Worm (Caenorhabditis elegans) whole organism, young adult: ENCODE measurements around the gene Y77E11A.8.

ENCODE experiments used
- B0035.1 ChIP-seq: sonication (generic microtip); optimal IDR thresholded peaks from 2 replicates; lab custom pipeline; 2016; ENCODE audit warnings: missing genetic modification characterization, mild to moderate bottlenecking, missing compliant biosample characterization, missing genotype, missing genetic modification reagents
- B0336.3 ChIP-seq: fragments of 200-800 bp; sonication (Bioruptor generic); IDR thresholded peaks from 2 replicates; pipeline ENCODE4 v1.3.6; 2022; ENCODE audit warnings: missing genetic modification characterization, missing compliant biosample characterization
- F10E7.11 ChIP-seq: sonication (generic microtip); optimal IDR thresholded peaks from 2 replicates; lab custom pipeline; 2017; ENCODE audit warnings: mild to moderate bottlenecking, missing genetic modification characterization, moderate library complexity, missing compliant biosample characterization
- F37B4.10 ChIP-seq: fragments of 200-800 bp; sonication (Bioruptor generic); IDR thresholded peaks from 2 replicates; pipeline ENCODE4 v1.3.6; 2022; ENCODE audit warnings: missing genetic modification characterization, missing compliant biosample characterization
- F39B2.1 ChIP-seq: fragments of 200-800 bp; sonication (Bioruptor generic); IDR thresholded peaks from 2 replicates; pipeline ENCODE4 v1.3.6; 2022; ENCODE audit warnings: missing genetic modification reagents, missing genetic modification characterization, missing compliant biosample characterization
- K11D2.4 ChIP-seq: fragments of 200-800 bp; sonication (Bioruptor generic); IDR thresholded peaks from 2 replicates; pipeline ENCODE4 v1.3.6; 2022; ENCODE audit warnings: missing genetic modification reagents, missing genetic modification characterization, missing compliant biosample characterization
- Y56A3A.18 ChIP-seq: fragments of 200-800 bp; sonication (Bioruptor generic); IDR thresholded peaks from 2 replicates; pipeline ENCODE4 v1.3.6; 2022; ENCODE audit warnings: missing genetic modification reagents, missing genetic modification characterization, missing compliant biosample characterization
- Y79H2A.3 ChIP-seq: fragments of 200-800 bp; sonication (Bioruptor generic); conservative IDR thresholded peaks from 2 replicates; pipeline ENCODE4 v1.3.6; 2022; ENCODE audit warnings: missing genetic modification reagents, missing genetic modification characterization, missing compliant biosample characterization
- Y95B8A.8 ChIP-seq: fragments of 200-800 bp; sonication (Bioruptor generic); IDR thresholded peaks from 2 replicates; pipeline ENCODE4 v1.3.6; 2022; ENCODE audit warnings: missing genetic modification reagents, missing genetic modification characterization, missing compliant biosample characterization
- attf-3 ChIP-seq: fragments of 200-800 bp; sonication (Bioruptor generic); conservative IDR thresholded peaks from 2 replicates; pipeline ENCODE4 v1.3.6; 2022; ENCODE audit warnings: missing genetic modification reagents, missing genetic modification characterization, missing compliant biosample characterization
- attf-5 ChIP-seq: fragments of 200-800 bp; sonication (Bioruptor generic); optimal IDR thresholded peaks from 2 replicates; lab custom pipeline; 2018; ENCODE audit warnings: mild to moderate bottlenecking, missing genetic modification characterization, missing compliant biosample characterization
- cebp-2 ChIP-seq: fragments of 200-800 bp; sonication (Bioruptor generic); IDR thresholded peaks from 2 replicates; pipeline ENCODE4 v1.3.6; 2022; ENCODE audit warnings: missing genetic modification characterization, missing compliant biosample characterization
- ceh-100 ChIP-seq: fragments of 200-800 bp; sonication (Bioruptor generic); IDR thresholded peaks from 2 replicates; pipeline ENCODE4 v1.3.6; 2022; ENCODE audit warnings: missing genetic modification reagents, missing genetic modification characterization, missing compliant biosample characterization
- ceh-40 ChIP-seq: fragments of 200-800 bp; sonication (Bioruptor generic); IDR thresholded peaks from 2 replicates; pipeline ENCODE4 v1.3.6; 2022; ENCODE audit warnings: missing genetic modification characterization, missing compliant biosample characterization
- ceh-58 ChIP-seq: fragments of 200-800 bp; sonication (Bioruptor generic); IDR thresholded peaks from 2 replicates; pipeline ENCODE4 v1.3.6; 2022; ENCODE audit warnings: missing genetic modification characterization, missing compliant biosample characterization
- ceh-79 ChIP-seq: sonication (generic microtip); optimal IDR thresholded peaks from 2 replicates; lab custom pipeline; 2017; ENCODE audit warnings: mild to moderate bottlenecking, missing genetic modification characterization, missing compliant biosample characterization
- die-1 ChIP-seq: sonication (generic microtip); optimal IDR thresholded peaks from 2 replicates; lab custom pipeline; 2016; ENCODE audit warnings: missing genotype, mild to moderate bottlenecking, missing genetic modification characterization, missing compliant biosample characterization
- efl-1 ChIP-seq: fragments of 150-350 bp; optimal IDR thresholded peaks from 2 replicates; lab custom pipeline; 2014; ENCODE audit warnings: missing biosample characterization, missing genetic modification reagents, missing genetic modification characterization
- gei-17 ChIP-seq: fragments of 200-800 bp; sonication (Bioruptor generic); optimal IDR thresholded peaks from 2 replicates; lab custom pipeline; 2018; ENCODE audit warnings: mild to moderate bottlenecking, missing genetic modification characterization, missing compliant biosample characterization
- hmg-20 ChIP-seq: fragments of 200-800 bp; sonication (Bioruptor generic); IDR thresholded peaks from 2 replicates; pipeline ENCODE4 v1.3.6; 2022; ENCODE audit warnings: missing genetic modification reagents, missing genetic modification characterization, missing compliant biosample characterization
- hrde-1 ChIP-seq: sonication (generic microtip); optimal IDR thresholded peaks from 2 replicates; lab custom pipeline; 2016; ENCODE audit warnings: missing genetic modification characterization, mild to moderate bottlenecking, missing compliant biosample characterization, moderate library complexity, missing genotype, missing genetic modification reagents, borderline replicate concordance
- lag-1 ChIP-seq: fragments of 200-800 bp; sonication (Bioruptor generic); IDR thresholded peaks from 2 replicates; pipeline ENCODE4 v1.3.6; 2022; ENCODE audit warnings: missing genetic modification reagents, missing genetic modification characterization, missing compliant biosample characterization
- lin-54 ChIP-seq: fragments of 200-800 bp; sonication (Bioruptor generic); optimal IDR thresholded peaks from 2 replicates; lab custom pipeline; 2018; ENCODE audit warnings: mild to moderate bottlenecking, missing genetic modification characterization, missing compliant biosample characterization
- lsy-27 ChIP-seq: sonication (generic microtip); optimal IDR thresholded peaks from 2 replicates; lab custom pipeline; 2017; ENCODE audit warnings: missing genetic modification characterization, mild to moderate bottlenecking, missing compliant biosample characterization, antibody characterized with exemption, missing genotype, borderline replicate concordance; ENCODE audit not compliant: insufficient read depth
- madf-6 ChIP-seq: fragments of 200-800 bp; sonication (Bioruptor generic); IDR thresholded peaks from 2 replicates; pipeline ENCODE4 v1.3.6; 2022; ENCODE audit warnings: missing genetic modification reagents, missing genetic modification characterization, missing compliant biosample characterization
- nfyb-1 ChIP-seq: fragments of 200-800 bp; sonication (Bioruptor generic); IDR thresholded peaks from 2 replicates; pipeline ENCODE4 v1.3.6; 2022; ENCODE audit warnings: missing genetic modification reagents, missing genetic modification characterization, missing compliant biosample characterization
- nhr-27 ChIP-seq: fragments of 200-800 bp; sonication (Bioruptor generic); optimal IDR thresholded peaks from 2 replicates; lab custom pipeline; 2018; ENCODE audit warnings: mild to moderate bottlenecking, missing genetic modification characterization, moderate library complexity, missing compliant biosample characterization
- pha-4 ChIP-seq: fragments of 150-350 bp; sonication (generic microtip); optimal IDR thresholded peaks from 2 replicates; lab custom pipeline; 2014; ENCODE audit warnings: missing biosample characterization, missing genetic modification reagents, missing genetic modification characterization
- repo-1 ChIP-seq: sonication (generic microtip); optimal IDR thresholded peaks from 2 replicates; lab custom pipeline; 2017; ENCODE audit warnings: mild to moderate bottlenecking, missing genetic modification characterization, missing compliant biosample characterization
- sea-2 ChIP-seq: fragments of 200-800 bp; sonication (Bioruptor generic); IDR thresholded peaks from 2 replicates; pipeline ENCODE4 v1.3.6; 2022; ENCODE audit warnings: missing genetic modification characterization, missing compliant biosample characterization
- snpc-1.1 ChIP-seq: sonication (generic microtip); optimal IDR thresholded peaks from 2 replicates; lab custom pipeline; 2017; ENCODE audit warnings: missing genetic modification characterization, mild to moderate bottlenecking, missing compliant biosample characterization, antibody characterized with exemption, moderate library complexity, missing genotype, missing genetic modification reagents; ENCODE audit not compliant: insufficient read depth
- snpc-3.4 ChIP-seq: sonication (generic microtip); optimal IDR thresholded peaks from 2 replicates; lab custom pipeline; 2017; ENCODE audit warnings: missing genetic modification characterization, mild to moderate bottlenecking, missing compliant biosample characterization, antibody characterized with exemption, moderate library complexity, missing genotype, missing genetic modification reagents
- snpc-4 ChIP-seq, 5 experiments: fragments of 150-350 bp in 1 of 5; sonication (generic microtip) in 4 of 5; optimal IDR thresholded peaks; 2 replicates each; lab custom pipeline; 2014 to 2018; ENCODE audit warnings: missing genetic modification characterization in 5 of 5, missing biosample characterization in 3 of 5, antibody characterized with exemption in 2 of 5, mild to moderate bottlenecking in 2 of 5, missing compliant biosample characterization in 2 of 5, missing genotype in 2 of 5, moderate library complexity in 2 of 5, missing genetic modification reagents in 1 of 5
- sptf-2 ChIP-seq: fragments of 200-800 bp; sonication (Bioruptor generic); optimal IDR thresholded peaks from 2 replicates; lab custom pipeline; 2018; ENCODE audit warnings: mild to moderate bottlenecking, missing genetic modification characterization, missing compliant biosample characterization
- unc-130 ChIP-seq: sonication (generic microtip); optimal IDR thresholded peaks from 2 replicates; lab custom pipeline; 2016; ENCODE audit warnings: missing genetic modification reagents, missing genetic modification characterization, missing compliant biosample characterization
- unc-62 ChIP-seq: fragments of 150-350 bp; optimal IDR thresholded peaks from 2 replicates; lab custom pipeline; 2014; ENCODE audit warnings: missing biosample characterization, missing genetic modification reagents, missing genetic modification characterization
- xnd-1 ChIP-seq: sonication (generic microtip); optimal IDR thresholded peaks from 2 replicates; lab custom pipeline; 2016; ENCODE audit warnings: missing genotype, missing genetic modification reagents, missing genetic modification characterization, missing compliant biosample characterization
- zfh-2 ChIP-seq: fragments of 200-800 bp; sonication (Bioruptor generic); conservative IDR thresholded peaks from 2 replicates; pipeline ENCODE4 v1.3.6; 2022; ENCODE audit warnings: missing genetic modification reagents, missing genetic modification characterization, missing compliant biosample characterization
- zim-3 ChIP-seq: sonication (generic microtip); optimal IDR thresholded peaks from 2 replicates; lab custom pipeline; 2017; ENCODE audit warnings: mild to moderate bottlenecking, missing genetic modification characterization, moderate library complexity, missing compliant biosample characterization
- ztf-22 ChIP-seq: fragments of 200-800 bp; sonication (Bioruptor generic); optimal IDR thresholded peaks from 2 replicates; lab custom pipeline; 2018; ENCODE audit warnings: mild to moderate bottlenecking, missing genetic modification characterization, moderate library complexity, missing compliant biosample characterization
- ztf-25 ChIP-seq: fragments of 200-800 bp; sonication (Bioruptor generic); IDR thresholded peaks from 2 replicates; pipeline ENCODE4 v1.3.6; 2022; ENCODE audit warnings: missing genetic modification reagents, missing genetic modification characterization, missing compliant biosample characterization
- ztf-6 ChIP-seq: fragments of 200-800 bp; sonication (Bioruptor generic); IDR thresholded peaks from 2 replicates; pipeline ENCODE4 v1.3.6; 2022; ENCODE audit warnings: missing genetic modification reagents, missing genetic modification characterization, missing compliant biosample characterization

Y77E11A.8 gene

DNA sequence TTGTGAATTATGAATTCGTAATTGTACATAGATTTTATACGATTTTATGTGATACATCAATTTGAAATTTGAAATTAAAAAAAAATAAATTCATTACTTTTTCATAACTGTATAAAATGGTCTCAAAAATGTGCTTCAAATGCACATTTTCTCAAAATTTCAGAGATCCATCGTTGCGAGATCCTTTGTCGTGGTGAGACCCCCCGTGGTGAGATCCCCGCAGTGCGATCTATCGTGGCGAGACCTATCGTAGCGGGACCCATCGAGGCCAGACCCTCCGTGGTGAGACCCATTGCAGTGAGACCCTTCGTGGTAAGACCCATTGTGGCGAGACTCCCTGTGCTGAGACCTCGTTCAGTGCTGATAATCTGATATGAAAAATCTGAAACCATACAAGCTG is 34.6 kb upstream of the Y77E11A.8 start (continued):
- no peak for TF ChIP-seq ceh-79 (tag; lab: Kevin White, UChicago)
- TF ChIP-seq sea-2 (GFP tag; lab: Robert Waterston, UW), result no peak
- no peak for TF ChIP-seq B0035.1
- no peak for TF ChIP-seq die-1 (tag; lab: Kevin White, UChicago)
- no peak for TF ChIP-seq attf-5 (GFP tag; lab: Kevin White, UChicago)
- peak; percentile 91 for TF ChIP-seq repo-1 (tag; lab: Kevin White, UChicago)
- TF ChIP-seq gei-17 (GFP tag; lab: Kevin White, UChicago), result no peak
- TF ChIP-seq lsy-27, result no peak
- TF ChIP-seq K11D2.4, result 0 out of 2 replicates have a peak, but pooled peaks have one; percentile 67
- TF ChIP-seq Y95B8A.8 (GFP tag; lab: Robert Waterston, UW), result 0 out of 2 replicates have a peak, but pooled peaks have one; percentile 53
- TF ChIP-seq nfyb-1 (GFP tag; lab: Robert Waterston, UW), result no peak
- TF ChIP-seq lag-1, result no peak
- no peak for TF ChIP-seq zim-3 (tag; lab: Kevin White, UChicago)
- TF ChIP-seq F10E7.11 (tag; lab: Kevin White, UChicago), result no peak
- no peak for TF ChIP-seq lin-54 (GFP tag; lab: Kevin White, UChicago)
- TF ChIP-seq pha-4 (tag; lab: Kevin White, UChicago), result no peak
- TF ChIP-seq snpc-3.4 (tag; lab: Kevin White, UChicago), result no peak
- TF ChIP-seq unc-62, result no peak
- no peak for TF ChIP-seq xnd-1
- no peak for TF ChIP-seq hrde-1 (tag; lab: Kevin White, UChicago)
- TF ChIP-seq cebp-2 (GFP tag; lab: Robert Waterston, UW), result 0 out of 2 replicates have a peak, but pooled peaks have one; percentile 29
- TF ChIP-seq ztf-22 (GFP tag; lab: Kevin White, UChicago), result no peak
- no peak for TF ChIP-seq ztf-6 (GFP tag; lab: Robert Waterston, UW)
- TF ChIP-seq F39B2.1 (GFP tag; lab: Robert Waterston, UW), result no peak
- no peak for TF ChIP-seq ceh-40 (GFP tag; lab: Robert Waterston, UW)
- no peak for TF ChIP-seq Y79H2A.3
- no peak for TF ChIP-seq unc-130
- no peak for TF ChIP-seq snpc-1.1 (tag; lab: Kevin White, UChicago)
- TF ChIP-seq nhr-27 (tag; lab: Kevin White, UChicago), result no peak
- TF ChIP-seq attf-3 (GFP tag; lab: Robert Waterston, UW), result no peak
- TF ChIP-seq madf-6 (GFP tag; lab: Robert Waterston, UW), result no peak
- TF ChIP-seq ztf-25 (GFP tag; lab: Robert Waterston, UW), result no peak
- TF ChIP-seq ceh-100 (GFP tag; lab: Robert Waterston, UW), result no peak
- TF ChIP-seq sptf-2 (GFP tag; lab: Kevin White, UChicago), result no peak
- TF ChIP-seq Y56A3A.18 (GFP tag; lab: Robert Waterston, UW), result no peak
- TF ChIP-seq ceh-58 (GFP tag; lab: Robert Waterston, UW), result no peak
- peak; percentile 45; the same call in 1 of the 2 replicates for TF ChIP-seq B0336.3 (GFP tag; lab: Robert Waterston, UW)
- TF ChIP-seq efl-1 (GFP tag; lab: Kevin White, UChicago), result no peak

DNA sequence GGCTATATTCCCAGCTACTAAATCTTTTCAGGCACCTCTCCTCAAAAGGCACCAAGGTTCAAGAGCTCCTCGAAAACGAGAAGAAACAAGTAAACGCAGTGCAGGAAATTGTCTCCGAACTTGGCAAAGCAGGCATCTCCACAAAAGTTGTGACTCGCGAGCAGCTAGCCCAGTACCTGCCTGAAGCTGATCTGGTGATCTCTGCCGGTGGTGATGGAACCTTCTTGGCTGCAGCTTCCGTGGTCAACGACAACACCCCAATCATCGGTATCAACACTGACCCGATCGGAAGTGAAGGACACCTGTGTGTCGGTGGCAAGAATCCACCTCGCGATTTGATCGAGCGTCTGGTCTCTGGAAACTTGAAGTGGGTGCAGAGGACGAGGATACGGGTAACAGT is 33.3 kb upstream of the Y77E11A.8 start:
- TF ChIP-seq snpc-4 (GFP tag; optimal IDR thresholded peaks at IDR 0.05; lab: Kevin White, UChicago), result no peak
- no peak for TF ChIP-seq snpc-4 (tag; optimal IDR thresholded peaks at IDR 0.05; lab: Kevin White, UChicago)
- TF ChIP-seq F37B4.10 (GFP tag; lab: Robert Waterston, UW), result 0 out of 2 replicates have a peak, but pooled peaks have one; percentile 41
- 0 out of 2 replicates have a peak, but pooled peaks have one; percentile 30 for TF ChIP-seq ceh-58 (GFP tag; lab: Robert Waterston, UW)
- 0 out of 2 replicates have a peak, but pooled peaks have one; percentile 14 for TF ChIP-seq zfh-2 (GFP tag; lab: Robert Waterston, UW)
- no peak for TF ChIP-seq hmg-20 (GFP tag; lab: Robert Waterston, UW)
- TF ChIP-seq ztf-25 (GFP tag; lab: Robert Waterston, UW), result no peak
- TF ChIP-seq unc-62, result no peak
- TF ChIP-seq, all 124 proteins: peak for 3
